Worm (Caenorhabditis elegans) whole organism, early embryonic: ENCODE measurements around the gene ZK470.14.

Experiments used
- B0310.2 ChIP-seq: sonication (generic microtip); optimal IDR thresholded peaks from 2 replicates; lab custom pipeline; 2016; ENCODE audit warnings: mild to moderate bottlenecking, missing genetic modification characterization, missing compliant biosample characterization
- F13C5.2 ChIP-seq: sonication (generic microtip); optimal IDR thresholded peaks from 2 replicates; lab custom pipeline; 2017; ENCODE audit warnings: mild to moderate bottlenecking, missing genetic modification characterization, inconsistent platforms, missing compliant biosample characterization
- aly-1 ChIP-seq: sonication (generic microtip); optimal IDR thresholded peaks from 2 replicates; lab custom pipeline; 2016; ENCODE audit warnings: missing genetic modification characterization, missing compliant biosample characterization
- ama-1 ChIP-seq: fragments of 150-350 bp; optimal IDR thresholded peaks from 2 replicates; lab custom pipeline; 2014
- ceh-13 ChIP-seq: fragments of 200-800 bp; sonication (Bioruptor generic); optimal IDR thresholded peaks from 2 replicates; lab custom pipeline; 2018; ENCODE audit warnings: mild to moderate bottlenecking, missing genetic modification characterization, missing compliant biosample characterization
- ceh-36 ChIP-seq: sonication (generic microtip); optimal IDR thresholded peaks from 2 replicates; lab custom pipeline; 2016; ENCODE audit warnings: missing genetic modification characterization, inconsistent platforms, missing compliant biosample characterization
- flt-1 ChIP-seq: fragments of 200-800 bp; sonication (Bioruptor generic); IDR thresholded peaks from 2 replicates; pipeline ENCODE4 v1.3.6; 2022; ENCODE audit warnings: missing genetic modification characterization, missing compliant biosample characterization
- hmbx-1 ChIP-seq: sonication (generic microtip); optimal IDR thresholded peaks from 2 replicates; lab custom pipeline; 2016; ENCODE audit warnings: mild to moderate bottlenecking, missing genetic modification characterization, missing compliant biosample characterization
- hmg-4 ChIP-seq: fragments of 200-800 bp; sonication (Bioruptor generic); optimal IDR thresholded peaks from 2 replicates; lab custom pipeline; 2018; ENCODE audit warnings: mild to moderate bottlenecking, missing genetic modification characterization, missing compliant biosample characterization
- hnd-1 ChIP-seq: sonication (generic microtip); optimal IDR thresholded peaks from 2 replicates; lab custom pipeline; 2016; ENCODE audit warnings: missing genetic modification characterization, missing compliant biosample characterization
- pes-1 ChIP-seq: fragments of 200-800 bp; sonication (Bioruptor generic); IDR thresholded peaks from 2 replicates; pipeline ENCODE4 v1.3.6; 2022; ENCODE audit warnings: missing genetic modification reagents, missing genetic modification characterization, missing compliant biosample characterization
- scrt-1 ChIP-seq: fragments of 200-800 bp; sonication (Bioruptor generic); IDR thresholded peaks from 2 replicates; pipeline ENCODE4 v1.3.6; 2022; ENCODE audit warnings: missing genetic modification characterization, missing compliant biosample characterization
- tbx-37 ChIP-seq: fragments of 200-800 bp; sonication (Bioruptor generic); conservative IDR thresholded peaks from 2 replicates; pipeline ENCODE4 v1.3.6; 2022; ENCODE audit warnings: missing genetic modification reagents, missing genetic modification characterization, missing compliant biosample characterization

- TF ChIP-seq ama-1 (lab: Kevin White, UChicago) (no peak), hmg-4 (GFP tag; lab: Kevin White, UChicago) (no peak), pes-1 (no peak), ceh-13 (no peak), tbx-37 (GFP tag; lab: Robert Waterston, UW) (no peak), F13C5.2 (no peak), B0310.2 (no peak), ceh-36 (tag; lab: Kevin White, UChicago) (no peak), flt-1 (GFP tag; lab: Robert Waterston, UW) (no peak), scrt-1 (GFP tag; lab: Robert Waterston, UW) (no peak), aly-1 (tag; lab: Kevin White, UChicago) (no peak), hnd-1 (no peak), hmbx-1 (tag; lab: Kevin White, UChicago) (no peak)
Observed at ce11 chrX:4136547-4137311, 30.5 kb upstream of the ZK470.14 start.
